Fruit fly (Drosophila melanogaster): ENCODE measurements around the gene Syp.
A peak's percentile ranks its signal among the peaks of the same experiment; 100 is the strongest.

Syp gene

DNA sequence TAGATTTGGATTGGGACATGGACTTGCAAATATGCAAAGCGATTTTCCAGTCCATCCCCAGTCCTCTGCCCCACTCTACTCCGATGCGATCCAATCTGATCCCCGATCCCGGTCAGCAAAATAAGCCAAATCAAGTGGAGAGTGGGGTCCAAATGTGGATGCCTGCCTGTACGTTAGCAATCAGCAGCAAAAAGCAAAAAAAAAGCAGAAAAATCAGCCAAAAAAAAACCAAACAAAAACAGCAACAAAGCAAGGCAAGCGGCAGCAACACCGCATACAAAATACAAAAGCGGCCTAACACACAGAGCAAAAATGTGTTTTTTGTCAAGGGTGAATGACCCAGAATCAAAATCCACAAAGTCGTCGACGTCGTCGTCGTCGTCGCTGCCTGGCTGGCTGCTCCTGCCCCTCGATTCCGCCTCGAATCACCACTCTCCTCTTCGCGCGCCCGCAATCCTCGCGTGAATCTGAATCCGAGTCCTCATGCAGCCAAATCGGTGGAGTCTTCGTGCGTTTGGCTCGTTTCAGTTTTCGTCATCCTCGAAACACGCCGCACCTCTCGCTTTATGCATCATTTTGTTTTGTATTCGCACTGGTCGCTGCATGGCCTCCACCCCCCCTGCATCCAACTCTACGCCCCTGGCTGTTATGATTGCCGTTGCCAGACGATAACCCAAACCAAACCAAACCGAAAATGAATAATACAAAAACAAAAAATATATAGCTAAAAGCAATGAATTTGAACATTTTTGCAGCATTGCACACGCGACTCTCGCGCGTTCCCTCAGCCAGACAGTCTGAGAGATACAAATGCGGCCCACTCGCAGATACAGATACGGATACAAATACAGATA is 9.0 kb downstream of the Syp start (continued):
- TF ChIP-seq CG10669 (GFP tag; optimal IDR thresholded peaks at IDR 0.05), result no peak
- TF ChIP-seq vri (GFP tag; optimal IDR thresholded peaks at IDR 0.05), result peak; percentile 92
- peak; percentile 45 for TF ChIP-seq Smox (GFP tag; optimal IDR thresholded peaks at IDR 0.05)
- peak; percentile 76 for TF ChIP-seq eg (GFP tag; IDR thresholded peaks at IDR 0.05)
- TF ChIP-seq CG34406 (GFP tag; optimal IDR thresholded peaks at IDR 0.05), result no peak
- TF ChIP-seq achi (GFP tag; optimal IDR thresholded peaks at IDR 0.05), result no peak
- peak; percentile 10 for TF ChIP-seq CG16779 (tag; optimal IDR thresholded peaks at IDR 0.05)
- TF ChIP-seq Sox14 (GFP tag; optimal IDR thresholded peaks at IDR 0.05), result peak; percentile 40
- TF ChIP-seq Sox15 (GFP tag; optimal IDR thresholded peaks at IDR 0.05), result no peak
- TF ChIP-seq svp (GFP tag), result peak; percentile 98
- no peak for TF ChIP-seq CG8632 (GFP tag; optimal IDR thresholded peaks at IDR 0.05)
- TF ChIP-seq cyc (GFP tag; optimal IDR thresholded peaks at IDR 0.05), result peak; percentile 59
- TF ChIP-seq Hr39 (GFP tag; optimal IDR thresholded peaks at IDR 0.05), result peak; percentile 56
- TF ChIP-seq fd85E (GFP tag; optimal IDR thresholded peaks at IDR 0.05), result no peak
- TF ChIP-seq dsx (GFP tag; optimal IDR thresholded peaks at IDR 0.05; ENCODE audit: poor library complexity, severe bottlenecking), result peak; percentile 84

DNA sequence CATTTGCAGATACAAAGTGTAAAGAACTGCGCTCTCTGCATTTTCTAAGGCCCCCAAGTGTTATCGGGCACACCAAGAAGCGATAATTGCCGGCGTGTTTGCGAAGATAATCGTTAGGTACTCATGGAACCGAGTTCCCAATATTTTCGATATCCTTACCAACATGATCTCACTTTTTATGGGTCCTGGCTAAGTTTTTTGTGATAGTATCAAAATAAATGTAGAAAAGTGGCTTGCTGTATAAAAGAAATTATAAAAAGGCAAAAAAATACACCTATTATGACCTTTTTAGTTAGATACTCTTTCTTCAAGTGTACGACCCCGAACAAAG is 9.6 kb downstream of the Syp start:
- no peak for TF ChIP-seq CG8632 (GFP tag; optimal IDR thresholded peaks at IDR 0.05)
- TF ChIP-seq dsx (GFP tag; optimal IDR thresholded peaks at IDR 0.05; ENCODE audit: poor library complexity, severe bottlenecking), result no peak
- TF ChIP-seq eg (GFP tag; IDR thresholded peaks at IDR 0.05), result no peak
- TF ChIP-seq CG10631 (GFP tag; optimal IDR thresholded peaks at IDR 0.05), result peak; percentile 13
- no peak for TF ChIP-seq Sox14 (GFP tag; optimal IDR thresholded peaks at IDR 0.05)
- no peak for TF ChIP-seq CG31627 (GFP tag; optimal IDR thresholded peaks at IDR 0.05)
- TF ChIP-seq Eip78C (GFP tag), result peak; percentile 63
- TF ChIP-seq svp (GFP tag), result peak; percentile 93
- no peak for TF ChIP-seq Sox102F (GFP tag; optimal IDR thresholded peaks at IDR 0.05)
- TF ChIP-seq CG15336 (GFP tag; IDR thresholded peaks at IDR 0.05), result no peak
- no peak for TF ChIP-seq Eip93F (GFP tag; optimal IDR thresholded peaks at IDR 0.05)
- no peak for TF ChIP-seq fd59A (GFP tag; optimal IDR thresholded peaks at IDR 0.05)
- TF ChIP-seq Ets96B (tag; optimal IDR thresholded peaks at IDR 0.05), result no peak
- no peak for TF ChIP-seq topi (GFP tag; optimal IDR thresholded peaks at IDR 0.05)
- no peak for TF ChIP-seq lz (GFP tag; optimal IDR thresholded peaks at IDR 0.05)

DNA sequence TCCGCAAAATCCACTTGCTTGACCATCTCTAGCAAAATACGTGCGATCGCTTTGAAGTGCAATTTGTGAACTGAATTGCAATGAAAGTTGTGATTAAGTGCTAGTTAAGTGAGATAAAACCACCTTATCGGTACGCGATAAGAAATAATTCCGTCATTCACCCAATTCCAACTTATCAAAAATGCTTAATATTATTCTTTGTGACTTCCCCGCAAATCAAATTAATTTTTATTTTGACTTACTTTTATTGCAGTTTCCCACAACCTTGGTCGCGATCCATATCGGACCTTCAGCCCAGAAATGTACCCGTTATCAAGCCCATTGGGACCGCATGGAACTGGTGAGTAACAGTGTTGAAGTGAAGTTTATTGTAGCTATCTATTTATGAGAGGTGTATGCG is 16.0 kb downstream of the Syp start, which contains the start of gene Takl1:
TSS of gene Takl1 (minus strand) at position 59 of the 400 bp plus-strand sequence.
- TF ChIP-seq vri (GFP tag; optimal IDR thresholded peaks at IDR 0.05) (peak; percentile 18), acj6 (GFP tag; optimal IDR thresholded peaks at IDR 0.05) (no peak)

DNA sequence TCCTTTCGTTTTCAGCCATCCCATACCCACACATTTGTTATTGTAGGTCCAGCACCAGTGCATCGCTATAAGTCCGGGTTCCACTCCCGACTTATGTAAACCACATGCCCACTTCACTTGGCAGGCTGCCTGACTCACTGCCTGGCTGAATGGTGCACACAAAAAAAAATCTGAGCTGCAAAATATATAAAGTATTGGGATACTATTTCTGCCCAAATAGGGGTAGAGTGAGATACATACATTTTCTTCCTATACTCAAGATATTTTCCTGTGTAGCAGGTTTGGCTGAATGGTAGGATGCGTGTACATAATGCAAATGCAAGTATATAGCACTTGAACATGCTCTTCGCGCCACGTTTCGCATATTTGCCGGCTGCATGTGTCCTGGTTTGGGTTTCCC is 16.6 kb downstream of the Syp start:
- peak; percentile 11 for TF ChIP-seq Hr4 (GFP tag; optimal IDR thresholded peaks at IDR 0.05)
- TF ChIP-seq CG1621 (tag; optimal IDR thresholded peaks at IDR 0.05), result peak; percentile 43
- TF ChIP-seq CG34406 (GFP tag; optimal IDR thresholded peaks at IDR 0.05), result no peak
- TF ChIP-seq Sox14 (GFP tag; optimal IDR thresholded peaks at IDR 0.05), result peak; percentile 29
- TF ChIP-seq vri (GFP tag; optimal IDR thresholded peaks at IDR 0.05), result no peak
- TF ChIP-seq Ets96B (tag; optimal IDR thresholded peaks at IDR 0.05), result peak; percentile 47
- TF ChIP-seq OdsH (GFP tag; optimal IDR thresholded peaks at IDR 0.05), result peak; percentile 30
- peak; percentile 17 for TF ChIP-seq fd59A (GFP tag; optimal IDR thresholded peaks at IDR 0.05)
- TF ChIP-seq salr (GFP tag; optimal IDR thresholded peaks at IDR 0.05), result no peak
- 0 out of 3 replicates have a peak, but pooled peaks have one; percentile 17 for TF ChIP-seq CG8119 (GFP tag; IDR thresholded peaks at IDR 0.05)
- no peak; the same call in 2 of the 3 replicates for TF ChIP-seq eg (GFP tag; IDR thresholded peaks at IDR 0.05)
- TF ChIP-seq CG11294 (GFP tag; IDR thresholded peaks at IDR 0.05), result no peak
- 0 out of 2 replicates have a peak, but pooled peaks have one; percentile 35 for TF ChIP-seq CG15336 (GFP tag; IDR thresholded peaks at IDR 0.05)
- peak; percentile 31 for TF ChIP-seq dsx (GFP tag; optimal IDR thresholded peaks at IDR 0.05; ENCODE audit: poor library complexity, severe bottlenecking)
- peak; percentile 86 for TF ChIP-seq Eip78C (GFP tag)
- peak; percentile 0 for TF ChIP-seq cyc (GFP tag; optimal IDR thresholded peaks at IDR 0.05)
- peak; percentile 27 for TF ChIP-seq lz (GFP tag; optimal IDR thresholded peaks at IDR 0.05)
- no peak for TF ChIP-seq CG8319 (GFP tag; optimal IDR thresholded peaks at IDR 0.05)
- peak; percentile 36 for TF ChIP-seq spab (GFP tag; optimal IDR thresholded peaks at IDR 0.05)
- TF ChIP-seq CG8632 (GFP tag; optimal IDR thresholded peaks at IDR 0.05), result no peak
- TF ChIP-seq CG6854 (GFP tag; optimal IDR thresholded peaks at IDR 0.05), result no peak
- peak; percentile 46 for TF ChIP-seq CG10631 (GFP tag; optimal IDR thresholded peaks at IDR 0.05)
- peak; percentile 8 for TF ChIP-seq Sox102F (GFP tag; optimal IDR thresholded peaks at IDR 0.05)
- 0 out of 3 replicates have a peak, but pooled peaks have one; percentile 52 for TF ChIP-seq CG6163 (GFP tag; IDR thresholded peaks at IDR 0.05)
- TF ChIP-seq Ets21C (GFP tag; optimal IDR thresholded peaks at IDR 0.05), result no peak
- TF ChIP-seq CG3032 (tag; optimal IDR thresholded peaks at IDR 0.05), result peak; percentile 40
- peak; percentile 56 to 64 for TF ChIP-seq ss (GFP tag; optimal IDR thresholded peaks at IDR 0.05)
- peak; percentile 24 for TF ChIP-seq Met (GFP tag; optimal IDR thresholded peaks at IDR 0.05)
- TF ChIP-seq CG10669 (GFP tag; optimal IDR thresholded peaks at IDR 0.05), result peak; percentile 67
- TF ChIP-seq Eip93F (GFP tag; optimal IDR thresholded peaks at IDR 0.05), result no peak
- TF ChIP-seq net (GFP tag; optimal IDR thresholded peaks at IDR 0.05), result peak; percentile 6
